Worm (Caenorhabditis elegans): ENCODE data around the gene pat-4.

pat-4 gene

ce11 chrIII:87183-87582 lies 7.4 kb downstream of the pat-4 start, which contains the start of the genes F54C4.4 and mrpl-40 (continued):
- TF ChIP-seq nhr-90 (tag; optimal IDR thresholded peaks at IDR 0.05) (no peak), egl-18 (GFP tag; IDR thresholded peaks at IDR 0.05) (no peak), lsl-1 (GFP tag; optimal IDR thresholded peaks at IDR 0.05) (peak; percentile 11), hmg-20 (GFP tag; IDR thresholded peaks at IDR 0.05) (no peak), nhr-27 (tag; optimal IDR thresholded peaks at IDR 0.05) (no peak), sdz-38 (tag; optimal IDR thresholded peaks at IDR 0.05) (no peak), F57C9.4 (tag; optimal IDR thresholded peaks at IDR 0.05) (no peak), nfya-1 (tag; optimal IDR thresholded peaks at IDR 0.05; ENCODE audit: borderline replicate concordance, insufficient read depth) (no peak), ztf-28 (GFP tag; IDR thresholded peaks at IDR 0.05) (no peak), nhr-120 (GFP tag; IDR thresholded peaks at IDR 0.05) (no peak), lin-54 (GFP tag; optimal IDR thresholded peaks at IDR 0.05) (peak; percentile 12), Y79H2A.3 (GFP tag; conservative IDR thresholded peaks at IDR 0.05) (no peak), B0019.2 (GFP tag; conservative IDR thresholded peaks at IDR 0.05) (no peak), rcor-1 (GFP tag; IDR thresholded peaks at IDR 0.05) (no peak; the same call in 1 of the 2 replicates), nfyb-1 (GFP tag; IDR thresholded peaks at IDR 0.05) (no peak), fkh-3 (tag; optimal IDR thresholded peaks at IDR 0.05) (no peak), ceh-40 (GFP tag; IDR thresholded peaks at IDR 0.05) (no peak), efl-1 (GFP tag; optimal IDR thresholded peaks at IDR 0.05) (no peak), pbrm-1 (GFP tag; IDR thresholded peaks at IDR 0.05) (0 out of 2 replicates have a peak, but pooled peaks have one; percentile 45), ccch-3 (GFP tag; optimal IDR thresholded peaks at IDR 0.05) (no peak), B0261.1 (tag; optimal IDR thresholded peaks at IDR 0.05) (no peak), somi-1 (GFP tag; optimal IDR thresholded peaks at IDR 0.05) (no peak), ceh-27 (GFP tag; optimal IDR thresholded peaks at IDR 0.05) (no peak), ets-4 (GFP tag; optimal IDR thresholded peaks at IDR 0.05) (no peak), snpc-1.3 (tag; optimal IDR thresholded peaks at IDR 0.05; ENCODE audit: insufficient read depth) (no peak), ZK185.1 (tag; optimal IDR thresholded peaks at IDR 0.05; ENCODE audit: poor library complexity, severe bottlenecking) (no peak), repo-1 (tag; optimal IDR thresholded peaks at IDR 0.05) (no peak), hrde-1 (tag; optimal IDR thresholded peaks at IDR 0.05; ENCODE audit: borderline replicate concordance) (no peak), tbp1 (GFP tag; optimal IDR thresholded peaks at IDR 0.05) (peak; percentile 35), gei-17 (GFP tag; optimal IDR thresholded peaks at IDR 0.05) (no peak), Y53G8AR.9 (GFP tag; conservative IDR thresholded peaks at IDR 0.05) (no peak), atf-7 (tag; optimal IDR thresholded peaks at IDR 0.05) (no peak), ama-1 (optimal IDR thresholded peaks at IDR 0.05) (no peak), ama-1 (GFP tag; optimal IDR thresholded peaks at IDR 0.05) (no peak), ekl-4 (GFP tag; IDR thresholded peaks at IDR 0.05) (no peak), Y95B8A.8 (GFP tag; IDR thresholded peaks at IDR 0.05) (no peak), lin-40 (tag; optimal IDR thresholded peaks at IDR 0.05) (peak; percentile 28), C06A6.2 (GFP tag; conservative IDR thresholded peaks at IDR 0.05) (no peak), F23B12.7 (tag; optimal IDR thresholded peaks at IDR 0.05; ENCODE audit: insufficient read depth) (no peak), dpl-1 (GFP tag; optimal IDR thresholded peaks at IDR 0.05) (no peak), hmg-1.2 (GFP tag; IDR thresholded peaks at IDR 0.05) (peak; percentile 94), K11D2.4 (GFP tag; IDR thresholded peaks at IDR 0.05) (no peak), rec-8 (tag; optimal IDR thresholded peaks at IDR 0.05) (no peak), hlh-12 (tag; optimal IDR thresholded peaks at IDR 0.05) (no peak), rpc-1 (optimal IDR thresholded peaks at IDR 0.05) (no peak), rpc-1 (tag; optimal IDR thresholded peaks at IDR 0.05) (no peak), sptf-2 (GFP tag; optimal IDR thresholded peaks at IDR 0.05) (no peak), ceh-100 (GFP tag; IDR thresholded peaks at IDR 0.05) (no peak), let-607 (tag; optimal IDR thresholded peaks at IDR 0.05) (no peak), pha-4 (tag; optimal IDR thresholded peaks at IDR 0.05) (no peak)
